Worm (Caenorhabditis elegans): ENCODE data around the gene ttr-41.

ce11 chrII:4752257-4752728, 24.6 kb upstream of the ttr-41 start, which contains the start of gene F41C3.1:
- TF ChIP-seq mdl-1 (tag; optimal IDR thresholded peaks at IDR 0.05) (no peak), nhr-10 (tag; optimal IDR thresholded peaks at IDR 0.05) (no peak), unc-39 (tag; optimal IDR thresholded peaks at IDR 0.05) (no peak), mbf-1 (tag; optimal IDR thresholded peaks at IDR 0.05) (no peak), ztf-4 (tag; optimal IDR thresholded peaks at IDR 0.05) (no peak), nhr-237 (tag; optimal IDR thresholded peaks at IDR 0.05) (no peak), mab-5 (tag; optimal IDR thresholded peaks at IDR 0.05) (no peak), egl-27 (tag; optimal IDR thresholded peaks at IDR 0.05) (no peak), gmeb-1 (tag; optimal IDR thresholded peaks at IDR 0.05) (no peak), skn-1 (tag; optimal IDR thresholded peaks at IDR 0.05) (no peak), lin-11 (tag; optimal IDR thresholded peaks at IDR 0.05) (no peak)
